Fruit fly (Drosophila melanogaster) whole organism, wandering third instar larva: ENCODE measurements around the gene CG7728.

ENCODE experiments used
- Abd-B ChIP-seq: fragments of >200 bp; optimal IDR thresholded peaks from 2 replicates; lab custom pipeline; 2017; ENCODE audit warnings: missing biosample characterization, missing genetic modification characterization
- CrebA ChIP-seq: fragments of 200-800 bp; sonication (Bioruptor generic); optimal IDR thresholded peaks from 2 replicates; lab custom pipeline; 2016; ENCODE audit warnings: missing biosample characterization, mild to moderate bottlenecking, missing genetic modification characterization, borderline replicate concordance
- Dfd ChIP-seq: fragments of >200 bp; optimal IDR thresholded peaks from 2 replicates; lab custom pipeline; 2017; ENCODE audit warnings: missing biosample characterization, missing genetic modification characterization
- Hnf4 ChIP-seq: fragments of 200-800 bp; sonication (Bioruptor generic); optimal IDR thresholded peaks from 2 replicates; lab custom pipeline; 2016; ENCODE audit warnings: missing biosample characterization, mild to moderate bottlenecking, missing genetic modification characterization
- br ChIP-seq: fragments of 200-800 bp; sonication (Bioruptor generic); optimal IDR thresholded peaks from 2 replicates; lab custom pipeline; 2016; ENCODE audit warnings: missing biosample characterization, missing genetic modification characterization
- foxo ChIP-seq, 2 experiments: fragments of 200-800 bp; sonication (Bioruptor generic); optimal IDR thresholded peaks; 2 replicates in 1 of 2; 3 replicates in 1 of 2; lab custom pipeline; 2016 to 2017; ENCODE audit warnings: missing biosample characterization in 2 of 2, missing genetic modification characterization in 2 of 2
- h ChIP-seq: fragments of 200-800 bp; sonication (Bioruptor generic); optimal IDR thresholded peaks from 3 replicates; lab custom pipeline; 2016; ENCODE audit warnings: missing biosample characterization, mild to moderate bottlenecking, missing genetic modification characterization
- jim ChIP-seq: fragments of 175-275, 200-325 bp; sonication (Bioruptor generic); optimal IDR thresholded peaks from 2 replicates; lab custom pipeline; 2016; ENCODE audit warnings: missing biosample characterization, mild to moderate bottlenecking, missing genetic modification characterization
- lola ChIP-seq: fragments of >200 bp; optimal IDR thresholded peaks from 2 replicates; lab custom pipeline; 2017; ENCODE audit warnings: missing biosample characterization, missing genetic modification characterization
- pan ChIP-seq: fragments of >200 bp; optimal IDR thresholded peaks from 2 replicates; lab custom pipeline; 2017
- psq ChIP-seq: fragments of 200-800 bp; sonication (Bioruptor generic); optimal IDR thresholded peaks from 3 replicates; lab custom pipeline; 2017; ENCODE audit warnings: missing biosample characterization, mild to moderate bottlenecking, missing genetic modification characterization, moderate library complexity
- sage ChIP-seq: fragments of 200-800 bp; sonication (Bioruptor generic); optimal IDR thresholded peaks from 2 replicates; lab custom pipeline; 2016; ENCODE audit warnings: missing biosample characterization, mild to moderate bottlenecking, missing genetic modification characterization
- tai ChIP-seq: sonication (Bioruptor generic); optimal IDR thresholded peaks from 2 replicates; lab custom pipeline; 2016; ENCODE audit warnings: missing biosample characterization, missing genetic modification characterization
- usp ChIP-seq: fragments of >200 bp; optimal IDR thresholded peaks from 2 replicates; lab custom pipeline; 2017; ENCODE audit warnings: missing biosample characterization, missing genetic modification characterization

- TF ChIP-seq Abd-B (no peak), usp (GFP tag; lab: Kevin White, UChicago) (no peak), CrebA (GFP tag; lab: Kevin White, UChicago) (no peak), tai (no peak), psq (no peak), h (no peak), jim (no peak), pan (lab: Kevin White, UChicago) (no peak), lola (GFP tag; lab: Kevin White, UChicago) (no peak), sage (GFP tag; lab: Kevin White, UChicago) (no peak), Dfd (GFP tag; lab: Kevin White, UChicago) (no peak), foxo (GFP tag; optimal IDR thresholded peaks at IDR 0.05; lab: Kevin White, UChicago) (no peak), br (GFP tag; lab: Kevin White, UChicago) (no peak), Hnf4 (GFP tag; lab: Kevin White, UChicago) (no peak)
Observed at dm6 chr3L:17007945-17008344, 8.4 kb upstream of the CG7728 start.
